Worm (Caenorhabditis elegans) whole organism, young adult: ENCODE measurements around the gene mlh-1.

Source experiments
- B0035.1 ChIP-seq: sonication (generic microtip); optimal IDR thresholded peaks from 2 replicates; lab custom pipeline; 2016; ENCODE audit warnings: missing genetic modification characterization, mild to moderate bottlenecking, missing compliant biosample characterization, missing genotype, missing genetic modification reagents
- B0336.3 ChIP-seq: fragments of 200-800 bp; sonication (Bioruptor generic); IDR thresholded peaks from 2 replicates; pipeline ENCODE4 v1.3.6; 2022; ENCODE audit warnings: missing genetic modification characterization, missing compliant biosample characterization
- F10E7.11 ChIP-seq: sonication (generic microtip); optimal IDR thresholded peaks from 2 replicates; lab custom pipeline; 2017; ENCODE audit warnings: mild to moderate bottlenecking, missing genetic modification characterization, moderate library complexity, missing compliant biosample characterization
- F37B4.10 ChIP-seq: fragments of 200-800 bp; sonication (Bioruptor generic); IDR thresholded peaks from 2 replicates; pipeline ENCODE4 v1.3.6; 2022; ENCODE audit warnings: missing genetic modification characterization, missing compliant biosample characterization
- T07F8.4 ChIP-seq: sonication (generic microtip); optimal IDR thresholded peaks from 2 replicates; lab custom pipeline; 2016; ENCODE audit warnings: mild to moderate bottlenecking, missing genetic modification characterization, moderate library complexity, missing compliant biosample characterization
- T26A5.8 ChIP-seq: sonication (generic microtip); optimal IDR thresholded peaks from 2 replicates; lab custom pipeline; 2016; ENCODE audit warnings: missing genetic modification characterization, missing compliant biosample characterization
- Y53G8AR.9 ChIP-seq: fragments of 200-800 bp; sonication (Bioruptor generic); conservative IDR thresholded peaks from 2 replicates; pipeline ENCODE4 v1.3.6; 2022; ENCODE audit warnings: missing genetic modification reagents, missing genetic modification characterization, missing compliant biosample characterization
- Y56A3A.18 ChIP-seq: fragments of 200-800 bp; sonication (Bioruptor generic); IDR thresholded peaks from 2 replicates; pipeline ENCODE4 v1.3.6; 2022; ENCODE audit warnings: missing genetic modification reagents, missing genetic modification characterization, missing compliant biosample characterization
- ZK185.1 ChIP-seq: sonication (generic microtip); optimal IDR thresholded peaks from 2 replicates; lab custom pipeline; 2016; ENCODE audit warnings: mild to moderate bottlenecking, missing genetic modification characterization, missing compliant biosample characterization; ENCODE audit not compliant: poor library complexity, severe bottlenecking
- ama-1 ChIP-seq, 3 experiments: fragments of 150-350 bp in 1 of 3; sonication (generic microtip) in 2 of 3; optimal IDR thresholded peaks; 2 replicates each; lab custom pipeline; 2014 to 2018; ENCODE audit warnings: missing biosample characterization in 2 of 3, missing genetic modification characterization in 2 of 3, missing genetic modification reagents in 2 of 3
- atf-7 ChIP-seq: sonication (generic microtip); optimal IDR thresholded peaks from 2 replicates; lab custom pipeline; 2017; ENCODE audit warnings: mild to moderate bottlenecking, missing genetic modification characterization, missing compliant biosample characterization
- athp-1 ChIP-seq: sonication (generic microtip); optimal IDR thresholded peaks from 2 replicates; lab custom pipeline; 2017; ENCODE audit warnings: mild to moderate bottlenecking, missing genetic modification characterization, missing compliant biosample characterization
- attf-3 ChIP-seq: fragments of 200-800 bp; sonication (Bioruptor generic); conservative IDR thresholded peaks from 2 replicates; pipeline ENCODE4 v1.3.6; 2022; ENCODE audit warnings: missing genetic modification reagents, missing genetic modification characterization, missing compliant biosample characterization
- attf-5 ChIP-seq: fragments of 200-800 bp; sonication (Bioruptor generic); optimal IDR thresholded peaks from 2 replicates; lab custom pipeline; 2018; ENCODE audit warnings: mild to moderate bottlenecking, missing genetic modification characterization, missing compliant biosample characterization
- cebp-1 ChIP-seq, 2 experiments: fragments of 200-800 bp in 1 of 2; sonication (Bioruptor generic) in 1 of 2; sonication (generic microtip) in 1 of 2; IDR thresholded peaks in 1 of 2; optimal IDR thresholded peaks in 1 of 2; 2 replicates each; pipeline versions ENCODE4 v1.3.6 to Lab custom; 2017 to 2022; ENCODE audit warnings: missing compliant biosample characterization in 2 of 2, missing genetic modification characterization in 2 of 2, mild to moderate bottlenecking in 1 of 2, missing genetic modification reagents in 1 of 2, moderate library complexity in 1 of 2
- ceh-40 ChIP-seq: fragments of 200-800 bp; sonication (Bioruptor generic); IDR thresholded peaks from 2 replicates; pipeline ENCODE4 v1.3.6; 2022; ENCODE audit warnings: missing genetic modification characterization, missing compliant biosample characterization
- ceh-58 ChIP-seq: fragments of 200-800 bp; sonication (Bioruptor generic); IDR thresholded peaks from 2 replicates; pipeline ENCODE4 v1.3.6; 2022; ENCODE audit warnings: missing genetic modification characterization, missing compliant biosample characterization
- ceh-79 ChIP-seq: sonication (generic microtip); optimal IDR thresholded peaks from 2 replicates; lab custom pipeline; 2017; ENCODE audit warnings: mild to moderate bottlenecking, missing genetic modification characterization, missing compliant biosample characterization
- chd-7 ChIP-seq: sonication (generic microtip); optimal IDR thresholded peaks from 2 replicates; lab custom pipeline; 2016; ENCODE audit warnings: mild to moderate bottlenecking, missing genetic modification characterization, moderate library complexity, missing compliant biosample characterization
- dox-1 ChIP-seq: fragments of 200-800 bp; sonication (Bioruptor generic); IDR thresholded peaks from 2 replicates; pipeline ENCODE4 v1.3.6; 2022; ENCODE audit warnings: missing genetic modification reagents, missing genetic modification characterization, missing compliant biosample characterization
- dpff-1 ChIP-seq: sonication (generic microtip); optimal IDR thresholded peaks from 2 replicates; lab custom pipeline; 2017; ENCODE audit warnings: mild to moderate bottlenecking, missing genetic modification characterization, missing compliant biosample characterization
- ekl-4 ChIP-seq: fragments of 200-800 bp; sonication (Bioruptor generic); IDR thresholded peaks from 2 replicates; pipeline ENCODE4 v1.3.6; 2022; ENCODE audit warnings: missing genetic modification reagents, missing genetic modification characterization, missing compliant biosample characterization
- ets-4 ChIP-seq: fragments of 200-800 bp; sonication (Bioruptor generic); optimal IDR thresholded peaks from 2 replicates; lab custom pipeline; 2018; ENCODE audit warnings: mild to moderate bottlenecking, missing genetic modification characterization, missing compliant biosample characterization
- gei-17 ChIP-seq: fragments of 200-800 bp; sonication (Bioruptor generic); optimal IDR thresholded peaks from 2 replicates; lab custom pipeline; 2018; ENCODE audit warnings: mild to moderate bottlenecking, missing genetic modification characterization, missing compliant biosample characterization
- hmg-1.2 ChIP-seq: fragments of 200-800 bp; sonication (Bioruptor generic); IDR thresholded peaks from 2 replicates; pipeline ENCODE4 v1.3.6; 2022; ENCODE audit warnings: missing genetic modification reagents, missing genetic modification characterization, missing compliant biosample characterization
- let-607 ChIP-seq, 2 experiments: fragments of 200-800 bp in 1 of 2; sonication (Bioruptor generic) in 1 of 2; sonication (generic microtip) in 1 of 2; optimal IDR thresholded peaks; 2 replicates each; lab custom pipeline; 2016 to 2018; ENCODE audit warnings: mild to moderate bottlenecking in 2 of 2, missing compliant biosample characterization in 2 of 2, missing genetic modification characterization in 2 of 2, moderate library complexity in 2 of 2, missing genotype in 1 of 2
- lin-54 ChIP-seq: fragments of 200-800 bp; sonication (Bioruptor generic); optimal IDR thresholded peaks from 2 replicates; lab custom pipeline; 2018; ENCODE audit warnings: mild to moderate bottlenecking, missing genetic modification characterization, missing compliant biosample characterization
- lsl-1 ChIP-seq: fragments of 200-800 bp; sonication (Bioruptor generic); optimal IDR thresholded peaks from 2 replicates; lab custom pipeline; 2018; ENCODE audit warnings: mild to moderate bottlenecking, missing genetic modification characterization, moderate library complexity, missing compliant biosample characterization
- madf-3 ChIP-seq: fragments of 200-800 bp; sonication (Bioruptor generic); IDR thresholded peaks from 2 replicates; pipeline ENCODE4 v1.3.6; 2022; ENCODE audit warnings: missing genetic modification reagents, missing genetic modification characterization, missing compliant biosample characterization
- madf-8 ChIP-seq: fragments of 200-800 bp; sonication (Bioruptor generic); conservative IDR thresholded peaks from 2 replicates; pipeline ENCODE4 v1.3.6; 2022; ENCODE audit warnings: missing genetic modification reagents, missing genetic modification characterization, missing compliant biosample characterization
- mcd-1 ChIP-seq: fragments of 200-800 bp; sonication (Bioruptor generic); IDR thresholded peaks from 2 replicates; pipeline ENCODE4 v1.3.6; 2022; ENCODE audit warnings: missing genetic modification reagents, missing genetic modification characterization, missing compliant biosample characterization
- mes-4 ChIP-seq: sonication (generic microtip); optimal IDR thresholded peaks from 2 replicates; lab custom pipeline; 2016; ENCODE audit warnings: missing genotype, missing genetic modification characterization, missing compliant biosample characterization
- nfyb-1 ChIP-seq: fragments of 200-800 bp; sonication (Bioruptor generic); IDR thresholded peaks from 2 replicates; pipeline ENCODE4 v1.3.6; 2022; ENCODE audit warnings: missing genetic modification reagents, missing genetic modification characterization, missing compliant biosample characterization
- nhr-179 ChIP-seq: sonication (generic microtip); optimal IDR thresholded peaks from 2 replicates; lab custom pipeline; 2016; ENCODE audit warnings: mild to moderate bottlenecking, missing genetic modification characterization, missing compliant biosample characterization
- nhr-27 ChIP-seq: fragments of 200-800 bp; sonication (Bioruptor generic); optimal IDR thresholded peaks from 2 replicates; lab custom pipeline; 2018; ENCODE audit warnings: mild to moderate bottlenecking, missing genetic modification characterization, moderate library complexity, missing compliant biosample characterization
- nhr-80 ChIP-seq: sonication (generic microtip); optimal IDR thresholded peaks from 2 replicates; lab custom pipeline; 2016; ENCODE audit warnings: missing genetic modification characterization, missing compliant biosample characterization
- pbrm-1 ChIP-seq: fragments of 200-800 bp; sonication (Bioruptor generic); IDR thresholded peaks from 2 replicates; pipeline ENCODE4 v1.3.6; 2022; ENCODE audit warnings: missing genetic modification reagents, missing genetic modification characterization, missing compliant biosample characterization
- pha-4 ChIP-seq: fragments of 150-350 bp; sonication (generic microtip); optimal IDR thresholded peaks from 2 replicates; lab custom pipeline; 2014; ENCODE audit warnings: missing biosample characterization, missing genetic modification reagents, missing genetic modification characterization
- repo-1 ChIP-seq: sonication (generic microtip); optimal IDR thresholded peaks from 2 replicates; lab custom pipeline; 2017; ENCODE audit warnings: mild to moderate bottlenecking, missing genetic modification characterization, missing compliant biosample characterization
- rpc-1 ChIP-seq, 2 experiments: fragments of 150-350 bp in 1 of 2; sonication (generic microtip) in 1 of 2; optimal IDR thresholded peaks; 2 replicates each; lab custom pipeline; 2014 to 2018; ENCODE audit warnings: missing biosample characterization in 1 of 2, missing genetic modification characterization in 1 of 2, missing genetic modification reagents in 1 of 2, missing genotype in 1 of 2
- tbp1 ChIP-seq: fragments of 200-800 bp; sonication (Bioruptor generic); optimal IDR thresholded peaks from 2 replicates; lab custom pipeline; 2018; ENCODE audit warnings: mild to moderate bottlenecking, missing genetic modification characterization, missing compliant biosample characterization
- tbx-9 ChIP-seq: sonication (generic microtip); optimal IDR thresholded peaks from 2 replicates; lab custom pipeline; 2016; ENCODE audit warnings: borderline replicate concordance, missing genetic modification characterization, inconsistent platforms, missing compliant biosample characterization
- zim-3 ChIP-seq: sonication (generic microtip); optimal IDR thresholded peaks from 2 replicates; lab custom pipeline; 2017; ENCODE audit warnings: mild to moderate bottlenecking, missing genetic modification characterization, moderate library complexity, missing compliant biosample characterization
- ztf-25 ChIP-seq: fragments of 200-800 bp; sonication (Bioruptor generic); IDR thresholded peaks from 2 replicates; pipeline ENCODE4 v1.3.6; 2022; ENCODE audit warnings: missing genetic modification reagents, missing genetic modification characterization, missing compliant biosample characterization
- ztf-26 ChIP-seq: sonication (generic microtip); optimal IDR thresholded peaks from 2 replicates; lab custom pipeline; 2017; ENCODE audit warnings: missing genetic modification characterization, missing compliant biosample characterization
- ztf-3 ChIP-seq: fragments of 200-800 bp; sonication (Bioruptor generic); optimal IDR thresholded peaks from 2 replicates; lab custom pipeline; 2018; ENCODE audit warnings: mild to moderate bottlenecking, missing genetic modification characterization, missing compliant biosample characterization

The mlh-1 gene

ce11 chrIII:13546537-13546936 lies 32.2 kb upstream of the mlh-1 start, which contains the start of gene Y76A2B.4:
TSS of gene Y76A2B.4 (minus strand) at chrIII:13546777.
- TF ChIP-seq ceh-79 (tag; lab: Kevin White, UChicago) (no peak), ekl-4 (GFP tag; lab: Robert Waterston, UW) (peak; percentile 55; the same call in 1 of the 2 replicates), F37B4.10 (GFP tag; lab: Robert Waterston, UW) (no peak), rpc-1 (optimal IDR thresholded peaks at IDR 0.05; lab: Kevin White, UChicago) (no peak), rpc-1 (tag; optimal IDR thresholded peaks at IDR 0.05; lab: Kevin White, UChicago) (no peak), T07F8.4 (tag; lab: Kevin White, UChicago) (no peak), cebp-1 (GFP tag; IDR thresholded peaks at IDR 0.05; lab: Robert Waterston, UW) (no peak), cebp-1 (tag; optimal IDR thresholded peaks at IDR 0.05; lab: Kevin White, UChicago) (peak; percentile 8), nfyb-1 (GFP tag; lab: Robert Waterston, UW) (peak; percentile 64), B0336.3 (GFP tag; lab: Robert Waterston, UW) (peak; percentile 48; the same call in 1 of the 2 replicates), ama-1 (optimal IDR thresholded peaks at IDR 0.05; lab: Kevin White, UChicago) (peak; percentile 13), ama-1 (GFP tag; optimal IDR thresholded peaks at IDR 0.05; lab: Kevin White, UChicago) (no peak), ztf-25 (GFP tag; lab: Robert Waterston, UW) (0 out of 2 replicates have a peak, but pooled peaks have one; percentile 47), ceh-58 (no peak), zim-3 (tag; lab: Kevin White, UChicago) (peak; percentile 18), madf-3 (no peak), nhr-179 (tag; lab: Kevin White, UChicago) (no peak), Y56A3A.18 (peak; percentile 32; the same call in 1 of the 2 replicates), pha-4 (tag; lab: Kevin White, UChicago) (no peak), ZK185.1 (peak; percentile 10), atf-7 (peak; percentile 22), pbrm-1 (GFP tag; lab: Robert Waterston, UW) (0 out of 2 replicates have a peak, but pooled peaks have one; percentile 18), repo-1 (peak; percentile 57), Y53G8AR.9 (GFP tag; lab: Robert Waterston, UW) (peak; percentile 79; the same call in 1 of the 2 replicates), dox-1 (GFP tag; lab: Robert Waterston, UW) (0 out of 2 replicates have a peak, but pooled peaks have one; percentile 8), mes-4 (tag; lab: Kevin White, UChicago) (no peak), dpff-1 (tag; lab: Kevin White, UChicago) (no peak), athp-1 (no peak), ztf-3 (GFP tag; lab: Kevin White, UChicago) (peak; percentile 41), let-607 (tag; optimal IDR thresholded peaks at IDR 0.05; lab: Kevin White, UChicago) (peak in 1 of 2 experiments; percentile 23), nhr-27 (no peak), mcd-1 (no peak), ztf-26 (peak; percentile 1), ceh-40 (GFP tag; lab: Robert Waterston, UW) (no peak), ets-4 (GFP tag; lab: Kevin White, UChicago) (no peak), lin-54 (GFP tag; lab: Kevin White, UChicago) (no peak)

- peak; percentile 34 for TF ChIP-seq attf-5
- TF ChIP-seq B0035.1 (tag; lab: Kevin White, UChicago) = no peak
- peak; percentile 74 for TF ChIP-seq dox-1 (GFP tag; lab: Robert Waterston, UW)
- TF ChIP-seq attf-3 (GFP tag; lab: Robert Waterston, UW) = no peak
- TF ChIP-seq hmg-1.2 (GFP tag; lab: Robert Waterston, UW) = peak; percentile 63; the same call in 1 of the 2 replicates
- peak in 1 of 2 experiments; percentile 56 for TF ChIP-seq let-607 (tag; optimal IDR thresholded peaks at IDR 0.05; lab: Kevin White, UChicago)
- no peak for TF ChIP-seq T07F8.4 (tag; lab: Kevin White, UChicago)
- TF ChIP-seq tbp1 (GFP tag; lab: Kevin White, UChicago) = peak; percentile 33
- TF ChIP-seq F10E7.11 (tag; lab: Kevin White, UChicago) = no peak
- TF ChIP-seq T26A5.8 = no peak
- no peak for TF ChIP-seq tbx-9
- TF ChIP-seq cebp-1 (GFP tag; IDR thresholded peaks at IDR 0.05; lab: Robert Waterston, UW) = no peak
- TF ChIP-seq cebp-1 (tag; optimal IDR thresholded peaks at IDR 0.05; lab: Kevin White, UChicago) = peak; percentile 20
- TF ChIP-seq chd-7 (tag; lab: Kevin White, UChicago) = peak; percentile 20
- TF ChIP-seq nhr-80 (tag; lab: Kevin White, UChicago) = peak; percentile 93
- no peak for TF ChIP-seq gei-17
- peak; percentile 5 for TF ChIP-seq zim-3 (tag; lab: Kevin White, UChicago)
- TF ChIP-seq madf-8 = no peak
- no peak for TF ChIP-seq F37B4.10 (GFP tag; lab: Robert Waterston, UW)
- TF ChIP-seq ztf-3 (GFP tag; lab: Kevin White, UChicago) = no peak
- TF ChIP-seq lin-54 (GFP tag; lab: Kevin White, UChicago) = no peak
- TF ChIP-seq lsl-1 (GFP tag; lab: Kevin White, UChicago) = no peak
- no peak for TF ChIP-seq nfyb-1 (GFP tag; lab: Robert Waterston, UW)
- TF ChIP-seq ztf-25 (GFP tag; lab: Robert Waterston, UW) = no peak
Measured at ce11 chrIII:13544593-13544992, 30.2 kb upstream of the mlh-1 start.
